Worm (Caenorhabditis elegans): ENCODE results near the gene cdk-11.1.
A peak's percentile ranks its signal among the peaks of the same experiment; 100 is the strongest.

cdk-11.1 gene

DNA sequence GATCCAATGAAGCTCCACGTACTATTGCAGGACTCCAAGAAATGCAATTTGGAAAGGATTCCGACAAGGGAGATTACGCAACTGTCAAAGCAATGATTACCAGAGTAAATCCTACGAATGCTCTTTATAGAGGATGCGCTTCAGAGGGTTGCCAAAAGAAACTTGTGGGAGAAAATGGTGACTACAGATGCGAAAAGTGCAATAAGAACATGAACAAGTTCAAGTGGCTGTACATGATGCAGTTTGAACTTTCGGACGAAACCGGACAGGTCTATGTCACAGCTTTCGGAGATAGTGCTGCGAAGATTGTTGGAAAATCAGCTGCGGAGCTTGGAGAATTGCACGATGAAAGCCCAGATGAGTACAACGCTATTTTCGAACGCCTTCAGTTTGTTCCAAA, 32.7 kb upstream of the cdk-11.1 start:
- TF ChIP-seq sem-2 (GFP tag; optimal IDR thresholded peaks at IDR 0.05) (no peak), pha-4 (tag; optimal IDR thresholded peaks at IDR 0.05) (no peak), sptf-1 (tag; optimal IDR thresholded peaks at IDR 0.05) (no peak), nhr-12 (tag; optimal IDR thresholded peaks at IDR 0.05) (no peak), flh-1 (GFP tag; optimal IDR thresholded peaks at IDR 0.05) (no peak), lin-13 (tag; optimal IDR thresholded peaks at IDR 0.05) (no peak), nhr-76 (tag; optimal IDR thresholded peaks at IDR 0.05) (no peak), drap-1 (GFP tag; optimal IDR thresholded peaks at IDR 0.05) (no peak), nhr-237 (tag; optimal IDR thresholded peaks at IDR 0.05) (no peak), mep-1 (tag; optimal IDR thresholded peaks at IDR 0.05) (no peak), ztf-11 (tag; optimal IDR thresholded peaks at IDR 0.05) (no peak), ceh-39 (tag; optimal IDR thresholded peaks at IDR 0.05) (no peak)

DNA sequence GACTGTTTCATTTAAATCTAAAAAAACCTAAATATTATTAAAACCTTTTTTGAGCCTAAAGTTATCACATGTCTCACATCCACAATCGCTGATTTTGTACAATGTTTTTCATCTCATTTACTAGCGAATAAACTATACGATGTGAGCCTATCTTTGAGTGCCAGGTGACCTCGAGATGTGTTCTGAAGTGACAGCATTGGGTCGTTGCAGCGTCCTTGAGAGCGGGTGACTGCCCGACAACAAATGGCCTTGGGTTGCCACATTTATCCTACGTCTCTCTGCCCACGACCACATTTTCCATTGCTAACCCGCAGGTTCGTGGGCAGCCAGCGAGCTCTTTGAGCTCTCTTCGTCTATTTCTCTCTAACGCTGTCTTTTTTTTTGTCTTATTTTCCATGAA, 32.1 kb upstream of the cdk-11.1 start, which contains the start of gene lir-2:
lir-2 (plus strand) TSS at position 301 of the 400 bp plus-strand sequence.
- TF ChIP-seq mls-2 (tag; optimal IDR thresholded peaks at IDR 0.05): no peak

DNA sequence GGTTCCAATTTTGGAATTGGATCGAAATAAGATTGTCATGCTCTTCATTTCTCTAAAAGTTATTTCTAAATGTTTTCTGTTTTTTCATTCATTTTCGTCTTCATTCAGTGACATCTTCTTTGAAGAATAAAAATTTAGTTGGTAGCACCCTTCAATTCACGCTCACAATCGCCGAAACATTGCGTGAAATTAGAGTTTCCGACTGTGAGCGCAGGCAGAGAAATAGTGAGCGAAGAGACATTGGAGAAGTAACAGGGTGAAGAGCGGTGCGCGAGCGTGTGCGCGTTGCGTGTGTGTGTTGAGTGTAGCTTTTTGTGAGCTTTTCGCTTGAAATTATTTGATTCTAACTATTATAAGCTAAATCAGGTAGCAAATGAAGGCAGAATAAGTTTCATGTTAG, 29.6 kb upstream of the cdk-11.1 start:
- peak; percentile 41 for TF ChIP-seq mep-1 (tag; optimal IDR thresholded peaks at IDR 0.05)
- no peak for TF ChIP-seq unc-62 (GFP tag; optimal IDR thresholded peaks at IDR 0.05)
- no peak for TF ChIP-seq zip-8 (tag; optimal IDR thresholded peaks at IDR 0.05)
- TF ChIP-seq unc-120 (tag; optimal IDR thresholded peaks at IDR 0.05; ENCODE audit: poor library complexity, severe bottlenecking): no peak
- TF ChIP-seq sem-2 (GFP tag; optimal IDR thresholded peaks at IDR 0.05): no peak
- no peak for TF ChIP-seq snpc-4 (tag; optimal IDR thresholded peaks at IDR 0.05)
- no peak for TF ChIP-seq bed-3 (GFP tag; optimal IDR thresholded peaks at IDR 0.05)
- TF ChIP-seq nhr-237 (tag; optimal IDR thresholded peaks at IDR 0.05): no peak
- TF ChIP-seq mls-2 (tag; optimal IDR thresholded peaks at IDR 0.05): peak; percentile 10
- peak; percentile 63 for TF ChIP-seq ces-1 (GFP tag; optimal IDR thresholded peaks at IDR 0.05)
- TF ChIP-seq M03D4.4 (tag; optimal IDR thresholded peaks at IDR 0.05): no peak
- no peak for TF ChIP-seq nhr-2 (tag; optimal IDR thresholded peaks at IDR 0.05)
- no peak for TF ChIP-seq pha-4 (tag; optimal IDR thresholded peaks at IDR 0.05)
- TF ChIP-seq drap-1 (GFP tag; optimal IDR thresholded peaks at IDR 0.05): no peak
- no peak for TF ChIP-seq tbx-8 (GFP tag; optimal IDR thresholded peaks at IDR 0.05)
- no peak for TF ChIP-seq cnd-1 (tag; optimal IDR thresholded peaks at IDR 0.05)
- peak; percentile 26 for TF ChIP-seq lin-13 (tag; optimal IDR thresholded peaks at IDR 0.05)
- peak; percentile 62 for TF ChIP-seq ham-2 (GFP tag; optimal IDR thresholded peaks at IDR 0.05)
- TF ChIP-seq flh-1 (GFP tag; optimal IDR thresholded peaks at IDR 0.05): no peak

DNA sequence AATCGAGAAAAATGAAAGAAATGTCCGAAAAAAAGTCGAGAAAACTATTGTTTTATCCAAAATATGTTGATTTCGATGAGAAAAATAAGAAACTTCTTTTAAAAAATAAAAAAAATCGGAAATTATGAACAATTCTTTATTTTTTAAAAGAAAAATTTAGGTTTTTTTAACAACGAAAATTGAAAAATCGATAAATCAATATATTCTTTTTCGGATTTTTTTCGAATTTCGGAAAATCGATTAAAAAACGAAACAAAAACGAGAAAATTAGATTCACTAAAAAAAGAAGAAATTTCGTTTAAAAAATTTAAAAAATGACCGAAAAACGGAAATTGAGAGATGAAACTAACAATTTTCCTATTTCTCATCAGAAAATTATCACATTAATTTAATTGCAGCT, 29.0 kb upstream of the cdk-11.1 start:
- TF ChIP-seq tbx-8 (GFP tag; optimal IDR thresholded peaks at IDR 0.05) (no peak), M03D4.4 (tag; optimal IDR thresholded peaks at IDR 0.05) (no peak), drap-1 (GFP tag; optimal IDR thresholded peaks at IDR 0.05) (no peak), snpc-4 (tag; optimal IDR thresholded peaks at IDR 0.05) (no peak), bed-3 (GFP tag; optimal IDR thresholded peaks at IDR 0.05) (no peak), ceh-83 (GFP tag; optimal IDR thresholded peaks at IDR 0.05) (no peak), sem-2 (GFP tag; optimal IDR thresholded peaks at IDR 0.05) (no peak), sptf-1 (tag; optimal IDR thresholded peaks at IDR 0.05) (no peak), lsy-2 (tag; optimal IDR thresholded peaks at IDR 0.05) (no peak), unc-120 (tag; optimal IDR thresholded peaks at IDR 0.05; ENCODE audit: poor library complexity, severe bottlenecking) (no peak), unc-62 (GFP tag; optimal IDR thresholded peaks at IDR 0.05) (no peak), mls-2 (tag; optimal IDR thresholded peaks at IDR 0.05) (no peak), elt-3 (tag; optimal IDR thresholded peaks at IDR 0.05) (no peak), nhr-12 (tag; optimal IDR thresholded peaks at IDR 0.05) (no peak), ceh-39 (tag; optimal IDR thresholded peaks at IDR 0.05) (no peak), nhr-28 (tag; optimal IDR thresholded peaks at IDR 0.05) (no peak)

DNA sequence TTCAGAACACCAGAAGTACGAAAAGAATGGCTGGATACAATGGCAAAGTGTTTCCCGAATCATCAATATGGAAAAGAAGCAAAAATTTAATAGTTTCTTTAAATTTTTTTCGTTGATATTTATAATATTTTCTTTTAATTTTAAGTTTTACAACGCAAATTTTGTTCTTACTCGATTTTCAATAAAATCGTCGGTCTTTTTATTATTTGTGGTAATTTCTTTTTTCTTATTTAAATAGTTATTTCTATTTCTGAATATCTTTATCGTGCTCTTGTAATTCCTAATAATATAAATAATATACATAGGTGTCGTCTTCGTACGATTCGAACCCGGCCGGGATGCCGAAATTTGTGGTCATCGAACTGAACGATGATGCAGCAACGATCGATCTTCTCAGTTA, 27.3 kb upstream of the cdk-11.1 start, which contains the start of gene lir-1:
lir-1 (plus strand) TSS at position 301 of the 400 bp plus-strand sequence.
- TF ChIP-seq sem-2 (GFP tag; optimal IDR thresholded peaks at IDR 0.05): no peak
- no peak for TF ChIP-seq hlh-1 (tag; optimal IDR thresholded peaks at IDR 0.05)
- TF ChIP-seq tbx-8 (GFP tag; optimal IDR thresholded peaks at IDR 0.05): no peak
- no peak for TF ChIP-seq bed-3 (GFP tag; optimal IDR thresholded peaks at IDR 0.05)
- no peak for TF ChIP-seq mab-5 (tag; optimal IDR thresholded peaks at IDR 0.05)
- TF ChIP-seq pha-4 (tag; optimal IDR thresholded peaks at IDR 0.05): no peak

DNA sequence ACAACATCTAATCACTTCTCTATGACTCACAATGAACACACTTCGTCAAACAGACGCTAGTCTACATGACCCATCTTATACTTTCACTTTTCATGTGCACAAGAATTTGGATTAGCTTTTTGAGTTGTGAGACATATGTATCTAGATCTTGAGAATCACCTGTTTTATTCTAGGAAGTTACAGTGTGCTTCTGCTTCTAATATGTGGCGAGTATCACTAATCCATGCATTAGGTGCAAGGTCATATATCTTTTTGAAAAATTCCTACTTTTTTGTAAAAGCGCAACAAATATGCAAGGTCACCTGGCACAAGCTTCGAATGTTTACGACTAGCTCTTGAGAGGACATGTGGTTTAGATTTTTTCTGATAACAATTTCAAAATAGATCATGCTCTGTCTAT, 23.3 kb upstream of the cdk-11.1 start:
- TF ChIP-seq sem-2 (GFP tag; optimal IDR thresholded peaks at IDR 0.05): no peak
- no peak for TF ChIP-seq ztf-11 (tag; optimal IDR thresholded peaks at IDR 0.05)
- no peak for TF ChIP-seq M03D4.4 (tag; optimal IDR thresholded peaks at IDR 0.05)
- TF ChIP-seq flh-1 (GFP tag; optimal IDR thresholded peaks at IDR 0.05): no peak
- no peak for TF ChIP-seq drap-1 (GFP tag; optimal IDR thresholded peaks at IDR 0.05)
- TF ChIP-seq unc-39 (tag; optimal IDR thresholded peaks at IDR 0.05): no peak
- TF ChIP-seq mls-2 (tag; optimal IDR thresholded peaks at IDR 0.05): no peak
- no peak for TF ChIP-seq mab-5 (tag; optimal IDR thresholded peaks at IDR 0.05)
- no peak for TF ChIP-seq blmp-1 (tag; optimal IDR thresholded peaks at IDR 0.05)
- no peak for TF ChIP-seq ceh-39 (tag; optimal IDR thresholded peaks at IDR 0.05)
- TF ChIP-seq unc-120 (tag; optimal IDR thresholded peaks at IDR 0.05; ENCODE audit: poor library complexity, severe bottlenecking): no peak
- TF ChIP-seq ham-2 (GFP tag; optimal IDR thresholded peaks at IDR 0.05): no peak
- TF ChIP-seq cnd-1 (tag; optimal IDR thresholded peaks at IDR 0.05): no peak
- TF ChIP-seq bed-3 (GFP tag; optimal IDR thresholded peaks at IDR 0.05): no peak
- TF ChIP-seq nhr-12 (tag; optimal IDR thresholded peaks at IDR 0.05): no peak
- TF ChIP-seq elt-3 (tag; optimal IDR thresholded peaks at IDR 0.05): no peak
